Worm (Caenorhabditis elegans) whole organism, L4 larva: ENCODE measurements around the gene sph-1.
A peak's percentile ranks its signal among the peaks of the same experiment; 100 is the strongest.

ENCODE experiments used
- F49E8.2 ChIP-seq: sonication (generic microtip); optimal IDR thresholded peaks from 2 replicates; lab custom pipeline; 2016; ENCODE audit warnings: missing compliant biosample characterization, mild to moderate bottlenecking, missing genetic modification characterization, borderline replicate concordance
- attf-4 ChIP-seq: sonication (generic microtip); optimal IDR thresholded peaks from 3 replicates; lab custom pipeline; 2017; ENCODE audit warnings: missing biosample characterization, missing genetic modification characterization
- ctbp-1 ChIP-seq: fragments of 200-800 bp; sonication (Bioruptor generic); IDR thresholded peaks from 2 replicates; pipeline ENCODE4 v1.3.6; 2022; ENCODE audit warnings: missing genetic modification reagents, missing genetic modification characterization, missing compliant biosample characterization
- fos-1 ChIP-seq: fragments of 150-350 bp; optimal IDR thresholded peaks from 2 replicates; lab custom pipeline; 2014; ENCODE audit warnings: missing biosample characterization, missing genetic modification characterization
- mxl-2 ChIP-seq: fragments of 200-800 bp; sonication (Bioruptor generic); conservative IDR thresholded peaks from 2 replicates; pipeline ENCODE4 v1.3.6; 2022; ENCODE audit warnings: missing genetic modification reagents, missing genetic modification characterization, missing compliant biosample characterization
- pha-4 ChIP-seq, 2 experiments: fragments of 150-350 bp in 1 of 2; fragments of 200-800 bp in 1 of 2; sonication (Bioruptor generic) in 1 of 2; IDR thresholded peaks in 1 of 2; optimal IDR thresholded peaks in 1 of 2; 2 replicates each; pipeline versions ENCODE4 v1.3.6 to Lab custom; 2014 to 2022; ENCODE audit warnings: missing genetic modification characterization in 2 of 2, missing genetic modification reagents in 2 of 2, missing biosample characterization in 1 of 2, missing compliant biosample characterization in 1 of 2
- skn-1 ChIP-seq: fragments of 150-350 bp; optimal IDR thresholded peaks from 2 replicates; lab custom pipeline; 2014; ENCODE audit warnings: missing biosample characterization, missing genetic modification characterization
- snpc-4 ChIP-seq: fragments of 150-350 bp; optimal IDR thresholded peaks from 2 replicates; lab custom pipeline; 2014; ENCODE audit warnings: missing biosample characterization, missing genetic modification characterization
- spr-1 ChIP-seq: sonication (generic microtip); optimal IDR thresholded peaks from 2 replicates; lab custom pipeline; 2016; ENCODE audit warnings: mild to moderate bottlenecking, missing genetic modification characterization, missing compliant biosample characterization
- unc-62 ChIP-seq, 3 experiments: fragments of 150-350 bp in 1 of 3; sonication (generic microtip); optimal IDR thresholded peaks in 2 of 3; peaks in 1 of 3; 1 replicate in 1 of 3; 2 replicates in 2 of 3; lab custom pipeline; 2014 to 2017; ENCODE audit warnings: missing biosample characterization in 3 of 3, missing genetic modification characterization in 3 of 3, missing genetic modification reagents in 3 of 3, missing genotype in 1 of 3

DNA sequence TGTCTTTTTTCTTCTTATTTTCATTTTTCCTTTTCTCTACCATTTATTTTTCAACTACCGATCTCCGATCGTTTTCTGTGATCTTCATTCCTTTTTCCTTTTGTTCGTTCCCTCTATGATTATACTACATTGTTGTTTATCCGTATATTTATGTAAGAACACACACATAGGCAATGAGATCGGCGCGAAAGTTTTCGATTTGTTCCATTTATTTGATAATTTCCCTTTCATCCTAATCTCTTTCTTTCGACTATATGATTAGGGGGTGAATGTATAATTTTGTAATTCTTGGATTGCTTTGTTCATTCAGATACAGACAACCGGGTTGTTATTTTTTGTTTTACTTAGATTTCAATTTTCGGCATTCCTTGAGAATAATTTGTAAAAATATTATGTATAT is 40.3 kb upstream of the sph-1 start:
- TF ChIP-seq F49E8.2 (tag; lab: Kevin White, UChicago) (no peak), ctbp-1 (no peak), pha-4 (GFP tag; IDR thresholded peaks at IDR 0.05; lab: Robert Waterston, UW) (no peak), pha-4 (tag; optimal IDR thresholded peaks at IDR 0.05; lab: Kevin White, UChicago) (no peak), unc-62 (GFP tag; optimal IDR thresholded peaks at IDR 0.05 in 1 of 2; lab: Kevin White, UChicago) (peak in 1 of 2 experiments; percentile 13), unc-62 (tag; optimal IDR thresholded peaks at IDR 0.05; lab: Kevin White, UChicago) (no peak), fos-1 (tag; lab: Kevin White, UChicago) (no peak), attf-4 (no peak), mxl-2 (no peak), snpc-4 (tag; lab: Kevin White, UChicago) (no peak), skn-1 (no peak), spr-1 (no peak)
